Fruit fly (Drosophila melanogaster) whole organism, embryonic: ENCODE results near the gene Ank2.

Experiments used
- Ada2b ChIP-seq: fragments of 200-800 bp; sonication (Bioruptor generic); IDR thresholded peaks from 2 replicates; pipeline ENCODE4 v1.3.6; 2022; ENCODE audit warnings: missing biosample characterization, missing genetic modification characterization
- Awh ChIP-seq: fragments of 200-800 bp; sonication (Bioruptor generic); IDR thresholded peaks from 2 replicates; pipeline ENCODE4, ENCODE4 v1.3.6; 2022; ENCODE audit warnings: missing biosample characterization, missing genetic modification characterization
- BEAF-32 ChIP-seq: fragments of 200-800 bp; sonication (Bioruptor generic); optimal IDR thresholded peaks from 3 replicates; lab custom pipeline; 2017; ENCODE audit warnings: missing biosample characterization, missing genetic modification characterization, mild to moderate bottlenecking, moderate library complexity, missing genetic modification reagents
- Bteb2 ChIP-seq: fragments of 200-800 bp; sonication (Bioruptor generic); optimal IDR thresholded peaks from 2 replicates; lab custom pipeline; 2016; ENCODE audit warnings: missing biosample characterization, missing genetic modification characterization
- CG10959 ChIP-seq: fragments of 200-800 bp; sonication (Bioruptor generic); IDR thresholded peaks from 2 replicates; pipeline ENCODE4 v1.3.6; 2022; ENCODE audit warnings: missing biosample characterization, missing genetic modification characterization
- CG11085 ChIP-seq: fragments of 200-800 bp; sonication (Bioruptor generic); IDR thresholded peaks from 2 replicates; pipeline ENCODE4 v1.3.6; 2022; ENCODE audit warnings: missing biosample characterization, missing genetic modification characterization
- CG12104 ChIP-seq: fragments of 200-800 bp; sonication (Bioruptor generic); optimal IDR thresholded peaks from 3 replicates; lab custom pipeline; 2016; ENCODE audit warnings: missing biosample characterization, missing genetic modification characterization
- CG12219 ChIP-seq: fragments of 200-800 bp; sonication (Bioruptor generic); optimal IDR thresholded peaks from 3 replicates; lab custom pipeline; 2018; ENCODE audit warnings: missing biosample characterization, mild to moderate bottlenecking, missing genetic modification characterization
- CG1233 ChIP-seq: fragments of 200-800 bp; sonication (Bioruptor generic); optimal IDR thresholded peaks from 4 replicates; lab custom pipeline; 2018; ENCODE audit warnings: missing biosample characterization, mild to moderate bottlenecking, missing genetic modification characterization
- CG12769 ChIP-seq: fragments of 200-800 bp; sonication (Bioruptor generic); optimal IDR thresholded peaks from 2 replicates; lab custom pipeline; 2019; ENCODE audit warnings: missing biosample characterization, mild to moderate bottlenecking, missing genetic modification characterization, moderate library complexity
- CG17361 ChIP-seq: fragments of 200-800 bp; sonication (Bioruptor generic); IDR thresholded peaks from 3 replicates; pipeline ENCODE4 v1.3.6; 2022; ENCODE audit warnings: missing biosample characterization, missing genetic modification characterization
- CG17802 ChIP-seq: fragments of 200-800 bp; sonication (Bioruptor generic); optimal IDR thresholded peaks from 2 replicates; lab custom pipeline; 2018; ENCODE audit warnings: missing biosample characterization, mild to moderate bottlenecking, missing genetic modification characterization, moderate library complexity
- CG1832 ChIP-seq: fragments of 200-800 bp; sonication (Bioruptor generic); optimal IDR thresholded peaks from 2 replicates; lab custom pipeline; 2017; ENCODE audit warnings: missing biosample characterization, mild to moderate bottlenecking, missing genetic modification characterization, inconsistent platforms
- CG18764 ChIP-seq: fragments of 200-800 bp; sonication (Bioruptor generic); optimal IDR thresholded peaks from 3 replicates; lab custom pipeline; 2016; ENCODE audit warnings: missing biosample characterization, missing genetic modification characterization
- CG32767 ChIP-seq: fragments of 200-800 bp; sonication (Bioruptor generic); IDR thresholded peaks from 2 replicates; pipeline ENCODE4 v1.3.6; 2022; ENCODE audit warnings: missing biosample characterization, missing genetic modification characterization
- CG6689 ChIP-seq: fragments of 200-800 bp; sonication (Bioruptor generic); IDR thresholded peaks from 2 replicates; pipeline ENCODE4 v1.3.6; 2022; ENCODE audit warnings: missing biosample characterization, missing genetic modification characterization
- CG7987 ChIP-seq: fragments of 200-800 bp; sonication (Bioruptor generic); optimal IDR thresholded peaks from 2 replicates; lab custom pipeline; 2018; ENCODE audit warnings: missing biosample characterization, mild to moderate bottlenecking, missing genetic modification characterization, moderate library complexity
- CG9609 ChIP-seq: fragments of 200-800 bp; sonication (Bioruptor generic); optimal IDR thresholded peaks from 3 replicates; lab custom pipeline; 2016; ENCODE audit warnings: missing biosample characterization, missing genetic modification characterization
- CHES-1-like ChIP-seq: fragments of 200-800 bp; sonication (Bioruptor generic); optimal IDR thresholded peaks from 2 replicates; lab custom pipeline; 2016; ENCODE audit warnings: missing biosample characterization, missing genetic modification characterization
- Camta ChIP-seq: fragments of 200-800 bp; sonication (Bioruptor generic); optimal IDR thresholded peaks from 2 replicates; lab custom pipeline; 2016; ENCODE audit warnings: missing biosample characterization, missing genetic modification characterization
- D19B ChIP-seq: fragments of 200-800 bp; sonication (Bioruptor generic); optimal IDR thresholded peaks from 2 replicates; lab custom pipeline; 2017; ENCODE audit warnings: missing biosample characterization, mild to moderate bottlenecking, missing genetic modification characterization
- Dbx ChIP-seq: fragments of 200-800 bp; sonication (Bioruptor generic); IDR thresholded peaks from 3 replicates; pipeline ENCODE4 v1.3.6; 2022; ENCODE audit warnings: missing biosample characterization, missing genetic modification characterization
- HLH4C ChIP-seq: fragments of 200-800 bp; sonication (Bioruptor generic); IDR thresholded peaks from 3 replicates; pipeline ENCODE4 v1.3.6; 2022; ENCODE audit warnings: missing biosample characterization, missing genetic modification characterization; ENCODE audit not compliant: partially characterized antibody
- Mes4 ChIP-seq: fragments of 200-800 bp; sonication (Bioruptor generic); optimal IDR thresholded peaks from 2 replicates; lab custom pipeline; 2016; ENCODE audit warnings: missing biosample characterization, missing genetic modification characterization
- Ssrp ChIP-seq: fragments of 200-800 bp; sonication (Bioruptor generic); optimal IDR thresholded peaks from 2 replicates; lab custom pipeline; 2018; ENCODE audit warnings: missing biosample characterization, mild to moderate bottlenecking, missing genetic modification characterization, moderate library complexity
- Taf1 ChIP-seq: fragments of 200-800 bp; sonication (Bioruptor generic); IDR thresholded peaks from 2 replicates; pipeline ENCODE4 v1.3.6; 2022; ENCODE audit warnings: missing biosample characterization, missing genetic modification characterization
- Tbp ChIP-seq: fragments of >200 bp; optimal IDR thresholded peaks from 2 replicates; lab custom pipeline; 2018; ENCODE audit warnings: missing biosample characterization, missing genetic modification characterization
- ato ChIP-seq: fragments of 200-800 bp; sonication (Bioruptor generic); IDR thresholded peaks from 2 replicates; pipeline ENCODE4 v1.3.6; 2022; ENCODE audit warnings: missing biosample characterization, missing genetic modification characterization; ENCODE audit not compliant: partially characterized antibody
- bab2 ChIP-seq: fragments of 200-800 bp; sonication (Bioruptor generic); optimal IDR thresholded peaks from 2 replicates; lab custom pipeline; 2016; ENCODE audit warnings: missing biosample characterization, missing genetic modification characterization
- cad ChIP-seq: fragments of >200 bp; optimal IDR thresholded peaks from 2 replicates; lab custom pipeline; 2017; ENCODE audit warnings: missing biosample characterization, missing genetic modification characterization
- chif ChIP-seq, 2 experiments: fragments of 200-800 bp; sonication (Bioruptor generic); optimal IDR thresholded peaks; 3 replicates each; lab custom pipeline; 2016; ENCODE audit warnings: missing biosample characterization in 2 of 2, missing genetic modification characterization in 2 of 2
- crp ChIP-seq, 2 experiments: fragments of 200-800 bp; sonication (Bioruptor generic); optimal IDR thresholded peaks; 2 replicates in 1 of 2; 3 replicates in 1 of 2; lab custom pipeline; 2017; ENCODE audit warnings: missing biosample characterization in 2 of 2, missing genetic modification characterization in 2 of 2, mild to moderate bottlenecking in 1 of 2, moderate library complexity in 1 of 2
- dmrt99B ChIP-seq: fragments of 200-800 bp; sonication (Bioruptor generic); optimal IDR thresholded peaks from 2 replicates; lab custom pipeline; 2018; ENCODE audit warnings: missing biosample characterization, mild to moderate bottlenecking, missing genetic modification characterization, moderate library complexity
- gcm ChIP-seq: fragments of 200-800 bp; sonication (Bioruptor generic); optimal IDR thresholded peaks from 2 replicates; lab custom pipeline; 2019; ENCODE audit warnings: missing biosample characterization, mild to moderate bottlenecking, missing genetic modification characterization, moderate library complexity
- gfzf ChIP-seq: fragments of 200-800 bp; sonication (Bioruptor generic); optimal IDR thresholded peaks from 2 replicates; lab custom pipeline; 2016; ENCODE audit warnings: missing biosample characterization, mild to moderate bottlenecking, missing genetic modification characterization, moderate library complexity
- gsb-n ChIP-seq: fragments of 200-800 bp; sonication (Bioruptor generic); optimal IDR thresholded peaks from 3 replicates; lab custom pipeline; 2018; ENCODE audit warnings: missing biosample characterization, mild to moderate bottlenecking, missing genetic modification characterization
- h ChIP-seq: fragments of >200 bp; optimal IDR thresholded peaks from 2 replicates; lab custom pipeline; 2017
- her ChIP-seq: fragments of 200-800 bp; sonication (Bioruptor generic); optimal IDR thresholded peaks from 2 replicates; lab custom pipeline; 2016; ENCODE audit warnings: missing biosample characterization, missing genetic modification characterization
- kni ChIP-seq: fragments of 200-800 bp; sonication (Bioruptor generic); optimal IDR thresholded peaks from 3 replicates; lab custom pipeline; 2017; ENCODE audit warnings: mild to moderate bottlenecking, missing biosample characterization, missing genetic modification reagents, missing genetic modification characterization
- mam ChIP-seq: fragments of 200-800 bp; sonication (Bioruptor generic); optimal IDR thresholded peaks from 3 replicates; lab custom pipeline; 2016; ENCODE audit warnings: missing biosample characterization, missing genetic modification characterization
- onecut ChIP-seq: fragments of 200-800 bp; sonication (Bioruptor generic); IDR thresholded peaks from 2 replicates; pipeline ENCODE4 v1.3.6; 2022; ENCODE audit warnings: missing biosample characterization, missing genetic modification characterization
- peb ChIP-seq: fragments of 200-800 bp; sonication (Bioruptor generic); IDR thresholded peaks from 2 replicates; pipeline ENCODE4 v1.3.6; 2022; ENCODE audit warnings: missing biosample characterization, missing genetic modification characterization
- pzg ChIP-seq: fragments of 200-800 bp; sonication (Bioruptor generic); optimal IDR thresholded peaks from 3 replicates; lab custom pipeline; 2018; ENCODE audit warnings: missing biosample characterization, mild to moderate bottlenecking, missing genetic modification characterization, moderate library complexity
- ranshi ChIP-seq: fragments of 200-800 bp; sonication (Bioruptor generic); IDR thresholded peaks from 2 replicates; pipeline ENCODE4 v1.3.6; 2022; ENCODE audit warnings: missing biosample characterization, missing genetic modification characterization
- row ChIP-seq: fragments of 200-800 bp; sonication (Bioruptor generic); IDR thresholded peaks from 3 replicates; pipeline ENCODE4 v1.3.6; 2022; ENCODE audit warnings: missing biosample characterization, missing genetic modification characterization
- slou ChIP-seq: fragments of 200-800 bp; sonication (Bioruptor generic); optimal IDR thresholded peaks from 3 replicates; lab custom pipeline; 2016; ENCODE audit warnings: missing biosample characterization, missing genetic modification characterization
- so ChIP-seq: fragments of 200-800 bp; sonication (Bioruptor generic); IDR thresholded peaks from 3 replicates; pipeline ENCODE4 v1.3.6; 2022; ENCODE audit warnings: missing biosample characterization, missing genetic modification characterization
- sug ChIP-seq: fragments of 200-800 bp; optimal IDR thresholded peaks from 2 replicates; lab custom pipeline; 2019; ENCODE audit warnings: missing biosample characterization, mild to moderate bottlenecking, missing genetic modification characterization, moderate library complexity
- tna ChIP-seq: fragments of 200-800 bp; sonication (Bioruptor generic); IDR thresholded peaks from 2 replicates; pipeline ENCODE4 v1.3.6; 2022; ENCODE audit warnings: missing biosample characterization, missing genetic modification characterization; ENCODE audit not compliant: partially characterized antibody
- wor ChIP-seq: fragments of 200-800 bp; sonication (Bioruptor generic); IDR thresholded peaks from 2 replicates; pipeline ENCODE4 v1.3.6; 2022; ENCODE audit warnings: missing biosample characterization, missing genetic modification characterization

Ank2 gene

dm6 chr3L:7718561-7719417 is 594 bp upstream of the Ank2 start, which contains the start of gene Mcad (continued):
- TF ChIP-seq gsb-n (tag; lab: Kevin White, UChicago) (peak; percentile 37), HLH4C (GFP tag; lab: Robert Waterston, UW) (no peak), D19B (GFP tag; lab: Kevin White, UChicago) (peak; percentile 100), CG7987 (GFP tag; lab: Kevin White, UChicago) (peak; percentile 85), CG17802 (tag; lab: Kevin White, UChicago) (peak; percentile 82), Dbx (peak; percentile 97), ato (no peak), row (GFP tag; lab: Robert Waterston, UW) (peak; percentile 98), bab2 (GFP tag; lab: Kevin White, UChicago) (peak; percentile 82), CG1233 (GFP tag; lab: Kevin White, UChicago) (peak; percentile 88), pzg (GFP tag; lab: Kevin White, UChicago) (peak; percentile 16), crp (GFP tag; optimal IDR thresholded peaks at IDR 0.05; lab: Kevin White, UChicago) (peak in 1 of 2 experiments; percentile 37), CG18764 (GFP tag; lab: Kevin White, UChicago) (peak; percentile 90), slou (GFP tag; lab: Kevin White, UChicago) (peak; percentile 93), Mes4 (GFP tag; lab: Kevin White, UChicago) (no peak), Awh (GFP tag; lab: Robert Waterston, UW) (peak; percentile 61), Ada2b (GFP tag; lab: Robert Waterston, UW) (peak; percentile 95), sug (tag; lab: Kevin White, UChicago) (peak; percentile 73), CHES-1-like (GFP tag; lab: Kevin White, UChicago) (no peak), CG12219 (peak; percentile 71), Ssrp (peak; percentile 76), CG10959 (peak; percentile 56), h (lab: Kevin White, UChicago) (no peak), CG1832 (GFP tag; lab: Kevin White, UChicago) (no peak), CG11085 (peak; percentile 92), mam (GFP tag; lab: Kevin White, UChicago) (peak; percentile 59), CG32767 (peak; percentile 91), chif (GFP tag; optimal IDR thresholded peaks at IDR 0.05; lab: Kevin White, UChicago) (peak; percentile 17 to 40), wor (GFP tag; lab: Robert Waterston, UW) (peak; percentile 89), Taf1 (GFP tag; lab: Robert Waterston, UW) (peak; percentile 77), dmrt99B (peak; percentile 98), CG12104 (peak; percentile 95), BEAF-32 (no peak), CG17361 (GFP tag; lab: Robert Waterston, UW) (peak; percentile 95), CG12769 (tag; lab: Kevin White, UChicago) (peak; percentile 75), onecut (GFP tag; lab: Robert Waterston, UW) (peak; percentile 84), Camta (peak; percentile 57), CG9609 (no peak), so (GFP tag; lab: Robert Waterston, UW) (peak; percentile 90; the same call in 2 of the 3 replicates), tna (GFP tag; lab: Robert Waterston, UW) (no peak), cad (GFP tag; lab: Kevin White, UChicago) (no peak), her (GFP tag; lab: Kevin White, UChicago) (no peak), peb (GFP tag; lab: Robert Waterston, UW) (peak; percentile 12; the same call in 1 of the 2 replicates), gfzf (no peak), gcm (GFP tag; lab: Kevin White, UChicago) (peak; percentile 68), kni (no peak), ranshi (GFP tag; lab: Robert Waterston, UW) (peak; percentile 96), Tbp (no peak), Bteb2 (GFP tag; lab: Kevin White, UChicago) (peak; percentile 55), CG6689 (peak; percentile 81)
